Worm (Caenorhabditis elegans): ENCODE measurements around the gene R13A1.3.

Gene R13A1.3

DNA sequence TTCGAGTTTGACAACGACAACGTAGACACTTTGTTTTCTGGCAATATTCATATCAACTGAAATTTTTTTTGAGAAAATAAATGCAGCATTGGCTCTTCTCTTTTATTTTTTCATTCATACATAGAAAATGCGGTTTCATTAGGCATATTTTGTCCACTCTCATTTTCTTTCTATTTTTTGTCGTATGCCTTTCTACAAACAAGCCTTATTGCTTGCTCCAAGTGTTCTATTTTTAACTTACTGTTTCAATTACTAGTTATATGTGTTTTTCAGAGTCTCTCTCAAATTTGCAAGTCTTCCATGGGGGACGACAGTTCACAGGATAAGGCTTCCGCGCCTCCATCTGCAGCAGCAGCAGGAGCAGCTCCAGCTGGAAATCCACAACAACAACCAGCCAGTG lies 2.2 kb downstream of the R13A1.3 start, which contains the start of gene kcc-1:
kcc-1 (plus strand) TSS at position 301 of the 400 bp plus-strand sequence.
- TF ChIP-seq ceh-13 (GFP tag; optimal IDR thresholded peaks at IDR 0.05): no peak
- no peak for TF ChIP-seq flt-1 (GFP tag; IDR thresholded peaks at IDR 0.05)
- no peak for TF ChIP-seq pes-1 (GFP tag; IDR thresholded peaks at IDR 0.05)
- TF ChIP-seq sea-1 (GFP tag; conservative IDR thresholded peaks at IDR 0.05): no peak
- no peak for TF ChIP-seq hmg-4 (GFP tag; optimal IDR thresholded peaks at IDR 0.05)
- TF ChIP-seq tbx-11 (GFP tag; IDR thresholded peaks at IDR 0.05): no peak
- no peak for TF ChIP-seq ets-7 (tag; optimal IDR thresholded peaks at IDR 0.05)
- no peak for TF ChIP-seq ama-1 (optimal IDR thresholded peaks at IDR 0.05)
- TF ChIP-seq aly-1 (tag; optimal IDR thresholded peaks at IDR 0.05): no peak
- no peak for TF ChIP-seq F13C5.2 (tag; optimal IDR thresholded peaks at IDR 0.05)
- no peak for TF ChIP-seq B0310.2 (tag; optimal IDR thresholded peaks at IDR 0.05)
- TF ChIP-seq hnd-1 (tag; optimal IDR thresholded peaks at IDR 0.05): no peak
- TF ChIP-seq scrt-1 (GFP tag; IDR thresholded peaks at IDR 0.05): no peak
- no peak for TF ChIP-seq hmbx-1 (tag; optimal IDR thresholded peaks at IDR 0.05)
- no peak for TF ChIP-seq tra-4 (tag; optimal IDR thresholded peaks at IDR 0.05)
- no peak for TF ChIP-seq tbx-37 (GFP tag; conservative IDR thresholded peaks at IDR 0.05)
- no peak for TF ChIP-seq ceh-36 (tag; optimal IDR thresholded peaks at IDR 0.05)

DNA sequence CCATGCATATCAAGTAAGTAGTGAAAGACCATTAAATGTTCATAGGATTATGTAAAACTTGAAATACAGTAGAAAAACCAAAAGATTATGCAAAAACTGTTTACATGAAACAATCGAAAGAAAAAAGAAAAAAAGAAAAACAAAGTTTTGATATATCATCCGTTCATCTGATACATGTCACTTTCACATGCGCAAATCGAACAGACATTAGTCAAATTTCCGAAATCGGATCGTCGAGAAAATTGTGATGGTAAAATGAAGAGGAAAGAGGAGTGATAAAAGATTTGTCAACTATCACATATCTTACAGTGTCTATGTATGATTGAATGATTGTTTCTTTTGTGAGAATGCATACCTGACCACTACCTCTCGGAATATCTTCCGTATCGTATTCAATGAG lies 5.2 kb downstream of the R13A1.3 start:
- TF ChIP-seq scrt-1 (GFP tag; IDR thresholded peaks at IDR 0.05) (no peak), hmg-4 (GFP tag; optimal IDR thresholded peaks at IDR 0.05) (no peak), F13C5.2 (tag; optimal IDR thresholded peaks at IDR 0.05) (no peak), tbx-37 (GFP tag; conservative IDR thresholded peaks at IDR 0.05) (no peak), B0310.2 (tag; optimal IDR thresholded peaks at IDR 0.05) (no peak), ceh-36 (tag; optimal IDR thresholded peaks at IDR 0.05) (no peak), flt-1 (GFP tag; IDR thresholded peaks at IDR 0.05) (no peak), hmbx-1 (tag; optimal IDR thresholded peaks at IDR 0.05) (no peak), tbx-11 (GFP tag; IDR thresholded peaks at IDR 0.05) (no peak), ama-1 (optimal IDR thresholded peaks at IDR 0.05) (no peak), aly-1 (tag; optimal IDR thresholded peaks at IDR 0.05) (no peak), ceh-13 (GFP tag; optimal IDR thresholded peaks at IDR 0.05) (no peak), ets-7 (tag; optimal IDR thresholded peaks at IDR 0.05) (no peak), sea-1 (GFP tag; conservative IDR thresholded peaks at IDR 0.05) (no peak), hnd-1 (tag; optimal IDR thresholded peaks at IDR 0.05) (no peak), pes-1 (GFP tag; IDR thresholded peaks at IDR 0.05) (no peak)

DNA sequence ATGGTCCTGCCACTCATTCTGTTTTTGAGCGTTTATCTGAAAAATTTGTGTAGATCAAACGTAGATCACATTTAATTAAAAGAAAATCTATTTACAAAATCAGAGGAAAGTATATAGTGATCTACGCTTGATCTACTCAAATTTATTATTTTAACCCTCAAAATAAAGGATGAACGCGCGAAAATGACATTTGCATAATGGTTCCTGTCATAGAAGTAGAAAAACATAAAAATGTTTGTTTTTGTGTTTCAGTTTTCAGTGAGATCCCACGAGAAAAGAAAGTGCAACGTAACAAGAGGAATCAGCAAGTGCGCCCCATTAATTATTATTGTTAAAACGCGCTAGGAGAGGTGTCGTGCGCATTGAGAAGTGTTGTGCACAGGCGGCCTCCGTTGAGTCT lies 7.5 kb downstream of the R13A1.3 start:
- TF ChIP-seq hnd-1 (tag; optimal IDR thresholded peaks at IDR 0.05): no peak
- TF ChIP-seq ceh-13 (GFP tag; optimal IDR thresholded peaks at IDR 0.05): no peak
- no peak for TF ChIP-seq F13C5.2 (tag; optimal IDR thresholded peaks at IDR 0.05)
- TF ChIP-seq ceh-36 (tag; optimal IDR thresholded peaks at IDR 0.05): no peak
- TF ChIP-seq hmbx-1 (tag; optimal IDR thresholded peaks at IDR 0.05): no peak
- TF ChIP-seq aly-1 (tag; optimal IDR thresholded peaks at IDR 0.05): no peak
- TF ChIP-seq tbx-37 (GFP tag; conservative IDR thresholded peaks at IDR 0.05): no peak
- no peak for TF ChIP-seq tra-4 (tag; optimal IDR thresholded peaks at IDR 0.05)
- TF ChIP-seq ets-7 (tag; optimal IDR thresholded peaks at IDR 0.05): no peak
- no peak for TF ChIP-seq scrt-1 (GFP tag; IDR thresholded peaks at IDR 0.05)
- TF ChIP-seq ama-1 (optimal IDR thresholded peaks at IDR 0.05): no peak
- TF ChIP-seq tbx-11 (GFP tag; IDR thresholded peaks at IDR 0.05): no peak
- TF ChIP-seq pes-1 (GFP tag; IDR thresholded peaks at IDR 0.05): no peak
- TF ChIP-seq flt-1 (GFP tag; IDR thresholded peaks at IDR 0.05): no peak
- TF ChIP-seq sea-1 (GFP tag; conservative IDR thresholded peaks at IDR 0.05): no peak
- TF ChIP-seq hmg-4 (GFP tag; optimal IDR thresholded peaks at IDR 0.05): no peak
- TF ChIP-seq B0310.2 (tag; optimal IDR thresholded peaks at IDR 0.05): no peak

DNA sequence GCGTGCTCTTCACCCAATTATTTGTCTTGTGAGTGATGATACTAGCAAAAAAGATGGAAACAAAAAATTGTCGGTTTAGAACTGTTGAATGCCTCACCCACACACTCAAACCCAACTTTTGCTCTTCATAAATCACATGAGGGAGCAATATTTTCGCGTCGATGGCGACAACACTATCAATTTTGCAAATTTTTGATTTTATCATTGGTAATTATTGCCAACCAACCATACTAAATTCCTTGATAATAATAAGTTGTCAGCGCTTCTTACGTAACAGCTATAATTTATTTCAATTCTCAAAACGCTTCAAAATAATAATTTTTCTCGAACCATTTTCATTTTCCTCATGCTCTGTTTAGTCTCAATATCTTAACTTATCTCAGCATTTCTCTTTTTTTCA lies 9.0 kb downstream of the R13A1.3 start:
- TF ChIP-seq pes-1 (GFP tag; IDR thresholded peaks at IDR 0.05) (no peak), ceh-36 (tag; optimal IDR thresholded peaks at IDR 0.05) (no peak), hnd-1 (tag; optimal IDR thresholded peaks at IDR 0.05) (no peak), ama-1 (optimal IDR thresholded peaks at IDR 0.05) (no peak), flt-1 (GFP tag; IDR thresholded peaks at IDR 0.05) (no peak), sea-1 (GFP tag; conservative IDR thresholded peaks at IDR 0.05) (no peak), tra-4 (tag; optimal IDR thresholded peaks at IDR 0.05) (no peak), ceh-13 (GFP tag; optimal IDR thresholded peaks at IDR 0.05) (no peak), ets-7 (tag; optimal IDR thresholded peaks at IDR 0.05) (no peak), scrt-1 (GFP tag; IDR thresholded peaks at IDR 0.05) (no peak), tbx-11 (GFP tag; IDR thresholded peaks at IDR 0.05) (no peak), tbx-37 (GFP tag; conservative IDR thresholded peaks at IDR 0.05) (no peak), hmg-4 (GFP tag; optimal IDR thresholded peaks at IDR 0.05) (no peak), F13C5.2 (tag; optimal IDR thresholded peaks at IDR 0.05) (no peak), B0310.2 (tag; optimal IDR thresholded peaks at IDR 0.05) (no peak), hmbx-1 (tag; optimal IDR thresholded peaks at IDR 0.05) (no peak), aly-1 (tag; optimal IDR thresholded peaks at IDR 0.05) (no peak)

DNA sequence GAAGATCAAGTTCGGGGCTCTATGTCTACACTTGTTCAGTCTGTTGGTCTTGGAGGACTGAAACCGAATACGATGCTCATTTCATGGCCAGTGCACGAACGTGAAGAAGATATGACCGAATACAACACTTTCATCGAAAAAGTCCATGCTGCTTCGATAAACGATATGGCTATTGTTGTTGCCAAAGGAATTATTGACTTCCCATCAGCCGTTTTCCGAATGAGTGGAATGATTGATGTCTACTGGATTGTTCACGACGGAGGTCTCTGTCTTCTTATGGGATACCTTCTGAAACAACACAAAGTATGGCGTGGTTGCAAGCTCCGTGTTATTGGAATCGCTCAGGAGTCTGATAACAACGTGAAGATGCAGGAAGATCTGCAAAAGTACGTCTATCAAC lies 12.4 kb downstream of the R13A1.3 start:
- no peak for TF ChIP-seq hmbx-1 (tag; optimal IDR thresholded peaks at IDR 0.05)
- no peak for TF ChIP-seq ama-1 (optimal IDR thresholded peaks at IDR 0.05)
- TF ChIP-seq pes-1 (GFP tag; IDR thresholded peaks at IDR 0.05): no peak
- TF ChIP-seq aly-1 (tag; optimal IDR thresholded peaks at IDR 0.05): no peak
- no peak for TF ChIP-seq tra-4 (tag; optimal IDR thresholded peaks at IDR 0.05)
- no peak for TF ChIP-seq F13C5.2 (tag; optimal IDR thresholded peaks at IDR 0.05)
- TF ChIP-seq ets-7 (tag; optimal IDR thresholded peaks at IDR 0.05): no peak
- TF ChIP-seq scrt-1 (GFP tag; IDR thresholded peaks at IDR 0.05): no peak
- TF ChIP-seq ceh-36 (tag; optimal IDR thresholded peaks at IDR 0.05): no peak
- TF ChIP-seq tbx-37 (GFP tag; conservative IDR thresholded peaks at IDR 0.05): no peak
- no peak for TF ChIP-seq sea-1 (GFP tag; conservative IDR thresholded peaks at IDR 0.05)
- TF ChIP-seq tbx-11 (GFP tag; IDR thresholded peaks at IDR 0.05): no peak
- no peak for TF ChIP-seq B0310.2 (tag; optimal IDR thresholded peaks at IDR 0.05)

DNA sequence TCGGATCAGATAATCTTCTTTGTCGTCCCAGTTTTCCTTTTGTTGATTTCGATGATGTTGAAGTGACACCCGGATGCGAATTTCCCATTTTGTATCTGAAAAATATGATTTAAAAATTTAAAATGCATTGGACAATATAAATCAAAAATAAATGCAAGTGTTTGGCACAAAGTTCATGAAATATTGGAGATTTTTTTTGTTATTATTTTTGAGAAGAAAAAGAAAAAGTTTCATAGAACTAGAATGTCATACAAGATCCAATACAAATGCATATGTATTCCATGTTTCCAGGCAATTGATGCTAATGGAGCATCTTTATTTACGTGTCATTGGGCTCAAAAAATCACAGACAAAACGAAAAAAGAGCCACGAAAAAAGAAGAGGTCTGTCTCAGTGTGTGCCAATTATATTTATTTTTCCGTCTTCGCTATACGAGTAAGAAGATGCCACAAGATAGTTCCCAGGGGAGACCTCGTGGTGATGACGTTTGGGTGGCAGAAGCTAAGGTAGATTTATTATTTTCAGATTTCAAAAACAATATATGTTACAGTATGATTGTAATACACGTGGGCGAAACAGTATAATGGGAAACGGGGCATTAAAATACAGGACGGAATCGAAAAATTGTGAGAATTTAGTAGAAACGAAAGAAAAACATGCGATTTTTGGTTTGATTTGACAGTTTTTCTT lies 15.7 kb downstream of the R13A1.3 start, which contains the start of the genes glb-23 and R13A1.1:
glb-23 (minus strand) TSS at position 101 of the 690 bp plus-strand sequence.
R13A1.1 (plus strand) TSS at position 640 of the 690 bp plus-strand sequence.
- TF ChIP-seq ceh-13 (GFP tag; optimal IDR thresholded peaks at IDR 0.05) (no peak), flt-1 (GFP tag; IDR thresholded peaks at IDR 0.05) (no peak), tbx-11 (GFP tag; IDR thresholded peaks at IDR 0.05) (no peak), hnd-1 (tag; optimal IDR thresholded peaks at IDR 0.05) (no peak), B0310.2 (tag; optimal IDR thresholded peaks at IDR 0.05) (no peak), tra-4 (tag; optimal IDR thresholded peaks at IDR 0.05) (no peak), ceh-36 (tag; optimal IDR thresholded peaks at IDR 0.05) (no peak), pes-1 (GFP tag; IDR thresholded peaks at IDR 0.05) (no peak), ets-7 (tag; optimal IDR thresholded peaks at IDR 0.05) (no peak)
